Worm (Caenorhabditis elegans) whole organism, young adult: Measurements from ENCODE around the gene C55A6.7.
"Not testable (repeated sequence)": the region's sequence is repeated elsewhere in the genome, so short reads cannot be mapped to it uniquely, and the experiment has no call there.

ENCODE experiments used
- B0019.2 ChIP-seq: fragments of 200-800 bp; sonication (Bioruptor generic); conservative IDR thresholded peaks from 2 replicates; pipeline ENCODE4 v1.3.6; 2022; ENCODE audit warnings: missing genetic modification reagents, missing genetic modification characterization, missing compliant biosample characterization
- B0035.1 ChIP-seq: sonication (generic microtip); optimal IDR thresholded peaks from 2 replicates; lab custom pipeline; 2016; ENCODE audit warnings: missing genetic modification characterization, mild to moderate bottlenecking, missing compliant biosample characterization, missing genotype, missing genetic modification reagents
- B0336.3 ChIP-seq: fragments of 200-800 bp; sonication (Bioruptor generic); IDR thresholded peaks from 2 replicates; pipeline ENCODE4 v1.3.6; 2022; ENCODE audit warnings: missing genetic modification characterization, missing compliant biosample characterization
- C06A6.2 ChIP-seq: fragments of 200-800 bp; sonication (Bioruptor generic); conservative IDR thresholded peaks from 2 replicates; pipeline ENCODE4 v1.3.6; 2022; ENCODE audit warnings: missing genetic modification characterization, missing compliant biosample characterization
- C17E4.6 ChIP-seq: fragments of 200-800 bp; sonication (Bioruptor generic); IDR thresholded peaks from 2 replicates; pipeline ENCODE4 v1.3.6; 2022; ENCODE audit warnings: missing genetic modification reagents, missing genetic modification characterization, missing compliant biosample characterization
- D2030.7 ChIP-seq: fragments of 200-800 bp; sonication (Bioruptor generic); IDR thresholded peaks from 2 replicates; pipeline ENCODE4 v1.3.6; 2022; ENCODE audit warnings: missing genetic modification reagents, missing genetic modification characterization, missing compliant biosample characterization
- F23B12.7 ChIP-seq: sonication (generic microtip); optimal IDR thresholded peaks from 2 replicates; lab custom pipeline; 2017; ENCODE audit warnings: missing genetic modification characterization, mild to moderate bottlenecking, missing compliant biosample characterization, antibody characterized with exemption, moderate library complexity; ENCODE audit not compliant: insufficient read depth
- F33H1.4 ChIP-seq: fragments of 200-800 bp; sonication (Bioruptor generic); IDR thresholded peaks from 2 replicates; pipeline ENCODE4 v1.3.6; 2022; ENCODE audit warnings: missing genetic modification reagents, missing genetic modification characterization, missing compliant biosample characterization
- K11D2.4 ChIP-seq: fragments of 200-800 bp; sonication (Bioruptor generic); IDR thresholded peaks from 2 replicates; pipeline ENCODE4 v1.3.6; 2022; ENCODE audit warnings: missing genetic modification reagents, missing genetic modification characterization, missing compliant biosample characterization
- K12H6.12 ChIP-seq: fragments of 200-800 bp; sonication (Bioruptor generic); optimal IDR thresholded peaks from 2 replicates; lab custom pipeline; 2018; ENCODE audit warnings: mild to moderate bottlenecking, missing genetic modification characterization, missing compliant biosample characterization
- Y53G8AR.9 ChIP-seq: fragments of 200-800 bp; sonication (Bioruptor generic); conservative IDR thresholded peaks from 2 replicates; pipeline ENCODE4 v1.3.6; 2022; ENCODE audit warnings: missing genetic modification reagents, missing genetic modification characterization, missing compliant biosample characterization
- Y56A3A.18 ChIP-seq: fragments of 200-800 bp; sonication (Bioruptor generic); IDR thresholded peaks from 2 replicates; pipeline ENCODE4 v1.3.6; 2022; ENCODE audit warnings: missing genetic modification reagents, missing genetic modification characterization, missing compliant biosample characterization
- Y67H2A.10 ChIP-seq: fragments of 200-800 bp; sonication (Bioruptor generic); conservative IDR thresholded peaks from 2 replicates; pipeline ENCODE4 v1.3.6; 2022; ENCODE audit warnings: missing genetic modification reagents, missing genetic modification characterization, missing compliant biosample characterization
- Y79H2A.3 ChIP-seq: fragments of 200-800 bp; sonication (Bioruptor generic); conservative IDR thresholded peaks from 2 replicates; pipeline ENCODE4 v1.3.6; 2022; ENCODE audit warnings: missing genetic modification reagents, missing genetic modification characterization, missing compliant biosample characterization
- Y95B8A.8 ChIP-seq: fragments of 200-800 bp; sonication (Bioruptor generic); IDR thresholded peaks from 2 replicates; pipeline ENCODE4 v1.3.6; 2022; ENCODE audit warnings: missing genetic modification reagents, missing genetic modification characterization, missing compliant biosample characterization
- athp-1 ChIP-seq: sonication (generic microtip); optimal IDR thresholded peaks from 2 replicates; lab custom pipeline; 2017; ENCODE audit warnings: mild to moderate bottlenecking, missing genetic modification characterization, missing compliant biosample characterization
- attf-3 ChIP-seq: fragments of 200-800 bp; sonication (Bioruptor generic); conservative IDR thresholded peaks from 2 replicates; pipeline ENCODE4 v1.3.6; 2022; ENCODE audit warnings: missing genetic modification reagents, missing genetic modification characterization, missing compliant biosample characterization
- attf-5 ChIP-seq: fragments of 200-800 bp; sonication (Bioruptor generic); optimal IDR thresholded peaks from 2 replicates; lab custom pipeline; 2018; ENCODE audit warnings: mild to moderate bottlenecking, missing genetic modification characterization, missing compliant biosample characterization
- attf-6 ChIP-seq: fragments of 200-800 bp; sonication (Bioruptor generic); IDR thresholded peaks from 2 replicates; pipeline ENCODE4 v1.3.6; 2022; ENCODE audit warnings: missing genetic modification reagents, missing genetic modification characterization, missing compliant biosample characterization
- bed-2 ChIP-seq: fragments of 200-800 bp; sonication (Bioruptor generic); IDR thresholded peaks from 2 replicates; pipeline ENCODE4 v1.3.6; 2022; ENCODE audit warnings: missing genetic modification reagents, missing genetic modification characterization, missing compliant biosample characterization
- ceh-27 ChIP-seq: fragments of 200-800 bp; sonication (Bioruptor generic); optimal IDR thresholded peaks from 2 replicates; lab custom pipeline; 2018; ENCODE audit warnings: mild to moderate bottlenecking, missing genetic modification characterization, moderate library complexity, missing compliant biosample characterization
- ceh-91 ChIP-seq: fragments of 200-800 bp; sonication (Bioruptor generic); IDR thresholded peaks from 2 replicates; pipeline ENCODE4 v1.3.6; 2022; ENCODE audit warnings: missing genetic modification reagents, missing genetic modification characterization, missing compliant biosample characterization
- chd-7 ChIP-seq: sonication (generic microtip); optimal IDR thresholded peaks from 2 replicates; lab custom pipeline; 2016; ENCODE audit warnings: mild to moderate bottlenecking, missing genetic modification characterization, moderate library complexity, missing compliant biosample characterization
- dox-1 ChIP-seq: fragments of 200-800 bp; sonication (Bioruptor generic); IDR thresholded peaks from 2 replicates; pipeline ENCODE4 v1.3.6; 2022; ENCODE audit warnings: missing genetic modification reagents, missing genetic modification characterization, missing compliant biosample characterization
- dpl-1 ChIP-seq: fragments of 150-350 bp; optimal IDR thresholded peaks from 2 replicates; lab custom pipeline; 2014; ENCODE audit warnings: missing biosample characterization, missing genetic modification reagents, missing genetic modification characterization
- efl-1 ChIP-seq: fragments of 150-350 bp; optimal IDR thresholded peaks from 2 replicates; lab custom pipeline; 2014; ENCODE audit warnings: missing biosample characterization, missing genetic modification reagents, missing genetic modification characterization
- hsf-1 ChIP-seq: fragments of 200-800 bp; sonication (Bioruptor generic); IDR thresholded peaks from 2 replicates; pipeline ENCODE4 v1.3.6; 2022; ENCODE audit warnings: missing genetic modification reagents, missing genetic modification characterization, missing compliant biosample characterization
- lin-35 ChIP-seq, 3 experiments: fragments of 150-350 bp in 2 of 3; sonication (generic microtip) in 1 of 3; optimal IDR thresholded peaks; 2 replicates each; lab custom pipeline; 2014 to 2018; ENCODE audit warnings: missing biosample characterization in 3 of 3, missing genetic modification characterization in 3 of 3, missing genetic modification reagents in 3 of 3
- lin-40 ChIP-seq: sonication (generic microtip); optimal IDR thresholded peaks from 2 replicates; lab custom pipeline; 2016; ENCODE audit warnings: missing genetic modification characterization, mild to moderate bottlenecking, missing compliant biosample characterization, missing genotype, missing genetic modification reagents
- lsl-1 ChIP-seq: fragments of 200-800 bp; sonication (Bioruptor generic); optimal IDR thresholded peaks from 2 replicates; lab custom pipeline; 2018; ENCODE audit warnings: mild to moderate bottlenecking, missing genetic modification characterization, moderate library complexity, missing compliant biosample characterization
- madf-10 ChIP-seq: sonication (generic microtip); optimal IDR thresholded peaks from 2 replicates; lab custom pipeline; 2016; ENCODE audit warnings: mild to moderate bottlenecking, missing genetic modification characterization, missing compliant biosample characterization
- madf-3 ChIP-seq: fragments of 200-800 bp; sonication (Bioruptor generic); IDR thresholded peaks from 2 replicates; pipeline ENCODE4 v1.3.6; 2022; ENCODE audit warnings: missing genetic modification reagents, missing genetic modification characterization, missing compliant biosample characterization
- nfyb-1 ChIP-seq: fragments of 200-800 bp; sonication (Bioruptor generic); IDR thresholded peaks from 2 replicates; pipeline ENCODE4 v1.3.6; 2022; ENCODE audit warnings: missing genetic modification reagents, missing genetic modification characterization, missing compliant biosample characterization
- pbrm-1 ChIP-seq: fragments of 200-800 bp; sonication (Bioruptor generic); IDR thresholded peaks from 2 replicates; pipeline ENCODE4 v1.3.6; 2022; ENCODE audit warnings: missing genetic modification reagents, missing genetic modification characterization, missing compliant biosample characterization
- rcor-1 ChIP-seq: fragments of 200-800 bp; sonication (Bioruptor generic); IDR thresholded peaks from 2 replicates; pipeline ENCODE4 v1.3.6; 2022; ENCODE audit warnings: missing genetic modification reagents, missing genetic modification characterization, missing compliant biosample characterization
- rpc-1 ChIP-seq, 2 experiments: fragments of 150-350 bp in 1 of 2; sonication (generic microtip) in 1 of 2; optimal IDR thresholded peaks; 2 replicates each; lab custom pipeline; 2014 to 2018; ENCODE audit warnings: missing biosample characterization in 1 of 2, missing genetic modification characterization in 1 of 2, missing genetic modification reagents in 1 of 2, missing genotype in 1 of 2
- sea-2 ChIP-seq: fragments of 200-800 bp; sonication (Bioruptor generic); IDR thresholded peaks from 2 replicates; pipeline ENCODE4 v1.3.6; 2022; ENCODE audit warnings: missing genetic modification characterization, missing compliant biosample characterization
- snpc-1.1 ChIP-seq: sonication (generic microtip); optimal IDR thresholded peaks from 2 replicates; lab custom pipeline; 2017; ENCODE audit warnings: missing genetic modification characterization, mild to moderate bottlenecking, missing compliant biosample characterization, antibody characterized with exemption, moderate library complexity, missing genotype, missing genetic modification reagents; ENCODE audit not compliant: insufficient read depth
- snpc-1.3 ChIP-seq: sonication (generic microtip); optimal IDR thresholded peaks from 2 replicates; lab custom pipeline; 2017; ENCODE audit warnings: missing genetic modification characterization, mild to moderate bottlenecking, missing compliant biosample characterization, antibody characterized with exemption, moderate library complexity, missing genotype, missing genetic modification reagents; ENCODE audit not compliant: insufficient read depth
- snpc-3.4 ChIP-seq: sonication (generic microtip); optimal IDR thresholded peaks from 2 replicates; lab custom pipeline; 2017; ENCODE audit warnings: missing genetic modification characterization, mild to moderate bottlenecking, missing compliant biosample characterization, antibody characterized with exemption, moderate library complexity, missing genotype, missing genetic modification reagents
- snpc-4 ChIP-seq, 5 experiments: fragments of 150-350 bp in 1 of 5; sonication (generic microtip) in 4 of 5; optimal IDR thresholded peaks; 2 replicates each; lab custom pipeline; 2014 to 2018; ENCODE audit warnings: missing genetic modification characterization in 5 of 5, missing biosample characterization in 3 of 5, antibody characterized with exemption in 2 of 5, mild to moderate bottlenecking in 2 of 5, missing compliant biosample characterization in 2 of 5, missing genotype in 2 of 5, moderate library complexity in 2 of 5, missing genetic modification reagents in 1 of 5
- tbp1 ChIP-seq: fragments of 200-800 bp; sonication (Bioruptor generic); optimal IDR thresholded peaks from 2 replicates; lab custom pipeline; 2018; ENCODE audit warnings: mild to moderate bottlenecking, missing genetic modification characterization, missing compliant biosample characterization
- tlf-1 ChIP-seq: fragments of 200-800 bp; sonication (Bioruptor generic); optimal IDR thresholded peaks from 2 replicates; lab custom pipeline; 2018; ENCODE audit warnings: mild to moderate bottlenecking, missing genetic modification characterization, missing compliant biosample characterization
- ztf-18 ChIP-seq: sonication (generic microtip); optimal IDR thresholded peaks from 2 replicates; lab custom pipeline; 2016; ENCODE audit warnings: missing genotype, mild to moderate bottlenecking, missing genetic modification characterization, missing compliant biosample characterization
- ztf-28 ChIP-seq: fragments of 200-800 bp; sonication (Bioruptor generic); IDR thresholded peaks from 2 replicates; pipeline ENCODE4 v1.3.6; 2022; ENCODE audit warnings: missing genetic modification reagents, missing genetic modification characterization, missing compliant biosample characterization

Gene C55A6.7

DNA sequence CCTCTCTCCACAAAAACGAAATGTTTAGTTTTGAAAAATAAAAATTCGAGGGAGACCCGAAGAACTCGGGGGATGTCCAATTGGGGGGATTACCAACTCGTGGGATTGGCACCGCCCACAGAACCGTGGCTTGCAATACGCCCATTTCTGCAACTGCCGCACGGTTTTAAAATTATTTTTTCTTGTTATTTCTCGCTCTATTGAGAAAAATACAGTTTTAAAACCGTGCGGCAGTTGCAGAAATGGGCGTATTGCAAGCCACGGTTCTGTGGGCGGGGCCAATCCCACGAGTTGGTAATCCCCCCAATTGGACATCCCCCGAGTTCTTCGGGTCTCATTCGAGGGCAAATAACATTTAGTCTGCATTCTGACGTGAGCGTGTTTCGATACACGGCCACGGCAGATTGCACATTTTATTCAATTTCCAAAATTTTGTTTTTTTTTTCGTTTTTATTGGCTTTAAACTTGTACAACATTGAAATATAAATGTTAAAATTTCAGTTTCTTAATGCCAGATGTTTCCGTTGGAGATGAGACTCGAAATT lies 15.4 kb downstream of the C55A6.7 start, which contains the start of the genes C55A6.1 and C55A6.10:
Gene C55A6.1 (minus strand): TSS at position 116 of the 545 bp plus-strand sequence.
Gene C55A6.10 (plus strand): TSS at position 495 of the 545 bp plus-strand sequence.
- TF ChIP-seq tlf-1 (GFP tag; lab: Kevin White, UChicago) (peak; percentile 30), attf-5 (GFP tag; lab: Kevin White, UChicago) (peak; percentile 86), dox-1 (GFP tag; lab: Robert Waterston, UW) (peak; percentile 93), ztf-18 (tag; lab: Kevin White, UChicago) (peak; percentile 86), pbrm-1 (GFP tag; lab: Robert Waterston, UW) (peak; percentile 93), C06A6.2 (GFP tag; lab: Robert Waterston, UW) (peak; percentile 83), lin-35 (GFP tag; optimal IDR thresholded peaks at IDR 0.05; lab: Kevin White, UChicago) (peak in 1 of 3 experiments; percentile 66), F23B12.7 (tag; lab: Kevin White, UChicago) (peak; percentile 56), rcor-1 (GFP tag; lab: Robert Waterston, UW) (peak; percentile 80), madf-10 (peak; percentile 73), Y95B8A.8 (peak; percentile 78; the same call in 1 of the 2 replicates), Y79H2A.3 (GFP tag; lab: Robert Waterston, UW) (peak; percentile 70; the same call in 1 of the 2 replicates), K11D2.4 (peak; percentile 78; the same call in 1 of the 2 replicates), rpc-1 (optimal IDR thresholded peaks at IDR 0.05; lab: Kevin White, UChicago) (peak; percentile 24), K12H6.12 (tag; lab: Kevin White, UChicago) (peak; percentile 50), snpc-1.1 (tag; lab: Kevin White, UChicago) (peak; percentile 21), Y56A3A.18 (GFP tag; lab: Robert Waterston, UW) (peak; percentile 70; the same call in 1 of the 2 replicates), lsl-1 (GFP tag; lab: Kevin White, UChicago) (peak; percentile 61), Y67H2A.10 (GFP tag; lab: Robert Waterston, UW) (peak; percentile 71; the same call in 1 of the 2 replicates), C17E4.6 (peak; percentile 67), attf-3 (GFP tag; lab: Robert Waterston, UW) (peak; percentile 69), madf-3 (GFP tag; lab: Robert Waterston, UW) (peak; percentile 64; the same call in 1 of the 2 replicates), B0019.2 (peak; percentile 72; the same call in 1 of the 2 replicates), ceh-27 (GFP tag; lab: Kevin White, UChicago) (peak; percentile 72), F33H1.4 (GFP tag; lab: Robert Waterston, UW) (peak; percentile 64), snpc-3.4 (tag; lab: Kevin White, UChicago) (peak; percentile 69), athp-1 (tag; lab: Kevin White, UChicago) (peak; percentile 59), snpc-1.3 (tag; lab: Kevin White, UChicago) (peak; percentile 46), chd-7 (tag; lab: Kevin White, UChicago) (peak; percentile 50), B0035.1 (peak; percentile 35), Y53G8AR.9 (GFP tag; lab: Robert Waterston, UW) (peak; percentile 70; the same call in 1 of the 2 replicates), bed-2 (peak; percentile 50; the same call in 1 of the 2 replicates), ztf-28 (GFP tag; lab: Robert Waterston, UW) (peak; percentile 82; the same call in 1 of the 2 replicates), snpc-4 (GFP tag; optimal IDR thresholded peaks at IDR 0.05; lab: Kevin White, UChicago) (peak; percentile 51), snpc-4 (tag; optimal IDR thresholded peaks at IDR 0.05; lab: Kevin White, UChicago) (peak in 3 of 4 experiments; percentile 65 to 77 (median 75)), dpl-1 (GFP tag; lab: Kevin White, UChicago) (peak; percentile 31), D2030.7 (peak; percentile 93), ceh-91 (peak; percentile 74), hsf-1 (peak; percentile 38), nfyb-1 (peak; percentile 97), efl-1 (GFP tag; lab: Kevin White, UChicago) (peak; percentile 23), tbp1 (peak; percentile 51), lin-40 (tag; lab: Kevin White, UChicago) (peak; percentile 89), sea-2 (GFP tag; lab: Robert Waterston, UW) (0 out of 2 replicates have a peak, but pooled peaks have one; percentile 27), attf-6 (GFP tag; lab: Robert Waterston, UW) (peak; percentile 76), B0336.3 (0 out of 2 replicates have a peak, but pooled peaks have one; percentile 54)
- TF ChIP-seq rpc-1 (tag; optimal IDR thresholded peaks at IDR 0.05; lab: Kevin White, UChicago) = not testable (repeated sequence)
